Worm (Caenorhabditis elegans) whole organism, L3 larva: ENCODE results near the gene T19H12.15.
"Not testable (repeated sequence)": the region's sequence is repeated elsewhere in the genome, so short reads cannot be mapped to it uniquely, and the experiment has no call there.

Experiments
- aly-2 ChIP-seq: fragments of 150-350 bp; optimal IDR thresholded peaks from 2 replicates; lab custom pipeline; 2014; ENCODE audit warnings: missing biosample characterization, missing genetic modification characterization
- ama-1 ChIP-seq: fragments of 150-350 bp; optimal IDR thresholded peaks from 2 replicates; lab custom pipeline; 2018
- elt-3 ChIP-seq, 3 experiments: fragments of 150-350 bp in 1 of 3; sonication (generic microtip) in 2 of 3; optimal IDR thresholded peaks; 2 replicates in 2 of 3; 4 replicates in 1 of 3; lab custom pipeline; 2014 to 2017; ENCODE audit warnings: missing biosample characterization in 3 of 3, missing genetic modification characterization in 3 of 3
- fos-1 ChIP-seq: fragments of 150-350 bp; optimal IDR thresholded peaks from 2 replicates; lab custom pipeline; 2014; ENCODE audit warnings: missing biosample characterization, missing genetic modification characterization
- nfya-1 ChIP-seq: sonication (generic microtip); optimal IDR thresholded peaks from 2 replicates; lab custom pipeline; 2017; ENCODE audit warnings: missing genetic modification characterization, mild to moderate bottlenecking, missing compliant biosample characterization, antibody characterized with exemption, moderate library complexity; ENCODE audit not compliant: insufficient read depth
- pha-4 ChIP-seq: fragments of 150-350 bp; optimal IDR thresholded peaks from 2 replicates; lab custom pipeline; 2014; ENCODE audit warnings: missing biosample characterization, missing genetic modification reagents, missing genetic modification characterization
- pqm-1 ChIP-seq: fragments of 150-350 bp; optimal IDR thresholded peaks from 2 replicates; lab custom pipeline; 2017; ENCODE audit warnings: missing biosample characterization, missing genetic modification characterization, inconsistent platforms
- skn-1 ChIP-seq: fragments of 150-350 bp; optimal IDR thresholded peaks from 2 replicates; lab custom pipeline; 2014; ENCODE audit warnings: missing biosample characterization, missing genetic modification characterization
- snpc-4 ChIP-seq: fragments of 150-350 bp; optimal IDR thresholded peaks from 2 replicates; lab custom pipeline; 2014; ENCODE audit warnings: missing biosample characterization, missing genetic modification characterization
- zag-1 ChIP-seq: fragments of 150-350 bp; optimal IDR thresholded peaks from 2 replicates; lab custom pipeline; 2014; ENCODE audit warnings: missing biosample characterization, missing genetic modification characterization

DNA sequence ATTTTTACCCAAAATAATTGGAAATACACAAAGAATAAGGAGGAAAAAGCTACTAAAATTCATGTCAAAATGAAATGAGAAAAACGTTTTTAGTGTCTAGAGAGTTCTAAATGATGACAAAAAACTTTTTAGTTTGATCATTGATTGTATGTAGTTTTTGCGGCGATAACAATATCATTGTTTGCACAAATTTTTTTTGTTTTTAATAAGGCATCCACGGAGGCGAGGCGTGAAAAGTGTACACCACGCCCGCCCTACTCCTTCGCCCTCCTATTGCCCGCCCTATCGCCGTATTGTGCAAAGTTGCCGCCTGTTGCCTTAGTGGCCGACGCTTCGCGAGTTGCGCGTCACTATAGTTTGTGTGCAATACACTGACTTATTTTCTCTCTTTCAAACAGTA is 20.9 kb upstream of the T19H12.15 start, which contains the start of gene ugt-10:
- TF ChIP-seq pqm-1; ama-1 (lab: Kevin White, UChicago); nfya-1 (tag; lab: Kevin White, UChicago); zag-1 (tag; lab: Kevin White, UChicago); aly-2 (tag; lab: Kevin White, UChicago); snpc-4 (tag; lab: Kevin White, UChicago); fos-1 (tag; lab: Kevin White, UChicago); elt-3 (tag; optimal IDR thresholded peaks at IDR 0.05; lab: Kevin White, UChicago); pha-4 (tag; lab: Kevin White, UChicago); skn-1 (tag; lab: Kevin White, UChicago): not testable (repeated sequence)
